Worm (Caenorhabditis elegans): Measurements from ENCODE around the gene asp-2.

Gene asp-2

DNA sequence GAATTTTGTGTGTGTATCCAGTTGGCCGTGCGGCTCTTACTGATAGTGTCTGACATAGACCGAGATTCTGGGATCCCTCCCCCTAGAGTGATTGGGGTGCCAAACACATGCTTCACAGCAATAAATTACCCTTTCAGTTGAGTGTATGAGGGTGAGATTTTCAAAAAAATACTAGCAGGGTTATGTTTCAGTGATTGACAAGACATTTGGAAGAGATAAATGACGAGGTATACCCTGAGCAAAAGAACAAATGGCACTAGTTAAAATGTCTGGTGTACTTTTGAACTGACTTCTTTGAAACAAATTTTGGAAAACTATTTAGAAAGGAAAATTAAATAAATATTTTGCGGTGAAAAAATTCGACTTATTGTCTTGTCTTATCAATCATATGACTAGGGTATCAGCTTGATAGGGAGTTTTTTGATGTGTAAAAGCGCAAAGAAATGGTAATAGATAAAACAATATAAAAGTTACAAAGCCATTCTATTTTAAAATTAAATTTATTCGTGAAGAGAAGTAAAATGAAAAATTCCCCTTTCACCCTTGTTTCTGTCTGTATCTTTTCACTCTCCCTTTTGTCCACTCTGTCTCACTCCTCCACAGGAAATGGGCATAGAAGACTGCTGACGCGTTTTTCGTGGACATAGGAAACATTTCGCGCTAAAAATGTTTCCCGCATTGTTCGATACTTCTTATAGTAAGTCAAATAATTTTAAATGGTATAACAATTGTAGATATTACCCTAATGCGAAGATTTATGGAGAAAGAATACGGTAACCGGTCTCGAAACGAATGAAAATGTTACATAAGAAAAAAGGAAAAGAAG lies 40.5 kb downstream of the asp-2 start, which contains the start of gene glo-4:
Gene glo-4, minus strand, starts transcription at position 51 of the 826 bp plus-strand sequence.
- TF ChIP-seq klf-2 (GFP tag; conservative IDR thresholded peaks at IDR 0.05) (no peak), flt-1 (GFP tag; IDR thresholded peaks at IDR 0.05) (no peak), T22C8.4 (GFP tag; IDR thresholded peaks at IDR 0.05) (no peak)

- TF ChIP-seq flt-1 (GFP tag; IDR thresholded peaks at IDR 0.05) (no peak), ref-1 (GFP tag; conservative IDR thresholded peaks at IDR 0.05) (no peak), cog-1 (tag; optimal IDR thresholded peaks at IDR 0.05) (no peak), klf-2 (GFP tag; conservative IDR thresholded peaks at IDR 0.05) (no peak), med-1 (GFP tag; optimal IDR thresholded peaks at IDR 0.05; ENCODE audit: insufficient read depth) (no peak), tab-1 (GFP tag; IDR thresholded peaks at IDR 0.05) (no peak), ztf-29 (GFP tag; IDR thresholded peaks at IDR 0.05) (no peak), ztf-23 (GFP tag; IDR thresholded peaks at IDR 0.05) (no peak), T22C8.4 (GFP tag; IDR thresholded peaks at IDR 0.05) (no peak)
Measured at ce11 chrV:9246260-9246659, 43.4 kb downstream of the asp-2 start, which contains the start of gene aat-2. Gene aat-2, minus strand, starts transcription at chrV:9246360.

DNA sequence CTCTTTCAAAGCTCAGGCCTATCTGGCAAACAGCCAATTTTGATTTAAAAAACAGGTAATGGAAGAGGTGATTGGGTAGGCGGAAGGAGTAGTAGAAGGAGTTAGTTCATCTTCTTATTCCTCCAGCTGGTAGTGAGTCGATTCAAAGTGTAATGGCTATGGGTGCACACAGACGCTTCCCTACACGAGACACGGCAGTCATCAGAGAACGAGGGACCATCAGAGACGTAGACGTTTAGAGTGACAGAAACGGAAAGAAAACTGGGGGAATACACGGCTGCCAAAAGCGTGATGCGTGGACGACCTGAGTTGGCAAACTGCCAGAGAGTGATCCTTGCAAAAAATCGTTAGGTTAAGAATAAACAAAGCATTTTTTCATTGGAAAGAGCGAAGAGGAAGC lies 44.5 kb downstream of the asp-2 start:
- TF ChIP-seq T22C8.4 (GFP tag; IDR thresholded peaks at IDR 0.05), result no peak
- TF ChIP-seq med-1 (GFP tag; optimal IDR thresholded peaks at IDR 0.05; ENCODE audit: insufficient read depth), result no peak
- no peak for TF ChIP-seq cog-1 (tag; optimal IDR thresholded peaks at IDR 0.05)
- TF ChIP-seq klf-2 (GFP tag; conservative IDR thresholded peaks at IDR 0.05), result no peak
- TF ChIP-seq ztf-23 (GFP tag; IDR thresholded peaks at IDR 0.05), result no peak
- no peak for TF ChIP-seq ref-1 (GFP tag; conservative IDR thresholded peaks at IDR 0.05)
- TF ChIP-seq ztf-29 (GFP tag; IDR thresholded peaks at IDR 0.05), result no peak
- TF ChIP-seq flt-1 (GFP tag; IDR thresholded peaks at IDR 0.05), result no peak
- TF ChIP-seq tab-1 (GFP tag; IDR thresholded peaks at IDR 0.05), result no peak

DNA sequence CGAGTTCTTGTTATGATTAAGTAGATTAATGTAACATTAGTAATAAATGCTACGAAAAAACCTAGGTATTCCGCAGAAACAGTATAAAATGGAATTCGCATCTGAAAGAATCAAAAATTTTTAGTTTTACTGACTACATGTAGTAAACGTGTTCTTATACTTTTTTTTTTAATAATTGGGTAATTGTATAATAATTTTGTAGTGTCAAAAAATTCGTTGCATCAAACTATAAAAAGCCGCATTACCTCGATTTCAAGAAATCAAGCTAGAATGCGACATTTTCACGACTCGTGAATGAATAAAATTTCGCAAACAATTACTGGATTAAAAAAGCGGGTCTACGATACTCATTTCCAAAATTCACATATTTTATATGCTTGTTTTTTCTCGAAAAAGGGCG lies 46.3 kb downstream of the asp-2 start, which contains the start of gene str-94:
Gene str-94, minus strand, starts transcription at position 101 of the 400 bp plus-strand sequence.
- TF ChIP-seq ztf-23 (GFP tag; IDR thresholded peaks at IDR 0.05), result no peak
- TF ChIP-seq med-1 (GFP tag; optimal IDR thresholded peaks at IDR 0.05; ENCODE audit: insufficient read depth), result no peak
- TF ChIP-seq flt-1 (GFP tag; IDR thresholded peaks at IDR 0.05), result no peak
- no peak for TF ChIP-seq T22C8.4 (GFP tag; IDR thresholded peaks at IDR 0.05)
- TF ChIP-seq cog-1 (tag; optimal IDR thresholded peaks at IDR 0.05), result no peak
- no peak for TF ChIP-seq ztf-29 (GFP tag; IDR thresholded peaks at IDR 0.05)
- no peak for TF ChIP-seq klf-2 (GFP tag; conservative IDR thresholded peaks at IDR 0.05)
- TF ChIP-seq tab-1 (GFP tag; IDR thresholded peaks at IDR 0.05), result no peak
- TF ChIP-seq ref-1 (GFP tag; conservative IDR thresholded peaks at IDR 0.05), result no peak

- TF ChIP-seq tab-1 (GFP tag; IDR thresholded peaks at IDR 0.05) (no peak), klf-2 (GFP tag; conservative IDR thresholded peaks at IDR 0.05) (no peak), T22C8.4 (GFP tag; IDR thresholded peaks at IDR 0.05) (no peak), flt-1 (GFP tag; IDR thresholded peaks at IDR 0.05) (no peak), med-1 (GFP tag; optimal IDR thresholded peaks at IDR 0.05; ENCODE audit: insufficient read depth) (no peak), ref-1 (GFP tag; conservative IDR thresholded peaks at IDR 0.05) (no peak), ztf-29 (GFP tag; IDR thresholded peaks at IDR 0.05) (no peak), ztf-23 (GFP tag; IDR thresholded peaks at IDR 0.05) (no peak), cog-1 (tag; optimal IDR thresholded peaks at IDR 0.05) (no peak)
Measured at ce11 chrV:9249932-9250331, 47.1 kb downstream of the asp-2 start, which contains the start of gene ptd-2. Gene ptd-2, plus strand, starts transcription at chrV:9250232.

DNA sequence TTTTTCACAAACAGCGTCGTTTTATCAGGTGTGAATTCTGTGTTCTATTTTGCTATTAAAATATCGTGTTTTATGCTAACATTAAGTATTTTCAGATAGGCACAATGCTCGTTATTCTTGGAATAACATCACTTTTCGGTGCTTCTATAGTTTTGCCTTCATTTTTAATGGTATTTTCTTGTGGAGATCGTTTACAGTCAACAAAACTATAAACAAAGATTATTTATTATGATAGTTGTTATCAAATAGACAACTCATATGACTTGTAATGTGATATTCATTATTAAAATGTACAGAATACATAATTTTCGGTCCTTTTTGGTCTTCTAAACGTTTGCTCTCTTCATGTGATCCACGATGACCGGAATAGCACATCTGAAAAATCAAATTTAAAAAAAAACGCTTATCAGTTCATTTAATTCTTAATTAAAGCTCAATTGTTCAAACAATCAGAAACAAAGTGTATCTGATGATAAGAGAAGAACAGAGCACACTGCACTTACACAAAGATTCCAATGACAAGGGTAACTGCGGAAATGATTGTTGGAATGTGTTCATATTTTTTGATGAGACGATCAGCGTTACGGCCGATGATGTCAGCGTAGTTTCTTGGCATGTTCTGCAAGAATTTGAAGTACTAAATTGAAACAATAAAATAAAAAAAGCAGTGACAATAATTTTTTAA lies 51.3 kb downstream of the asp-2 start, which contains the start of gene F07C3.9:
Gene F07C3.9, minus strand, starts transcription at position 635 of the 685 bp plus-strand sequence.
- TF ChIP-seq med-1 (GFP tag; optimal IDR thresholded peaks at IDR 0.05; ENCODE audit: insufficient read depth), result no peak
- TF ChIP-seq ztf-29 (GFP tag; IDR thresholded peaks at IDR 0.05), result no peak
- TF ChIP-seq T22C8.4 (GFP tag; IDR thresholded peaks at IDR 0.05), result no peak
- no peak for TF ChIP-seq ztf-23 (GFP tag; IDR thresholded peaks at IDR 0.05)
- no peak for TF ChIP-seq tab-1 (GFP tag; IDR thresholded peaks at IDR 0.05)
- no peak for TF ChIP-seq ref-1 (GFP tag; conservative IDR thresholded peaks at IDR 0.05)
- no peak for TF ChIP-seq flt-1 (GFP tag; IDR thresholded peaks at IDR 0.05)
- no peak for TF ChIP-seq klf-2 (GFP tag; conservative IDR thresholded peaks at IDR 0.05)
- TF ChIP-seq cog-1 (tag; optimal IDR thresholded peaks at IDR 0.05), result no peak

Data from whole organism, midembryonic.